Worm (Caenorhabditis elegans): Measurements from ENCODE around the gene acr-7.
A peak's percentile ranks its signal among the peaks of the same experiment; 100 is the strongest.

acr-7 gene

ce11 chrII:7870632-7871031 is 21.0 kb upstream of the acr-7 start:
- TF ChIP-seq dao-5 (tag; optimal IDR thresholded peaks at IDR 0.05) = no peak
- TF ChIP-seq him-1 (tag; optimal IDR thresholded peaks at IDR 0.05) = no peak
- TF ChIP-seq W03F9.2 (tag; optimal IDR thresholded peaks at IDR 0.05) = peak; percentile 3

- no peak for TF ChIP-seq him-1 (tag; optimal IDR thresholded peaks at IDR 0.05)
- TF ChIP-seq W03F9.2 (tag; optimal IDR thresholded peaks at IDR 0.05) = no peak
- TF ChIP-seq dao-5 (tag; optimal IDR thresholded peaks at IDR 0.05) = no peak
Observed at ce11 chrII:7870062-7870461, 20.5 kb upstream of the acr-7 start, which contains the start of gene ztf-17. ztf-17 (minus strand) TSS chrII:7870162.

- TF ChIP-seq him-1 (tag; optimal IDR thresholded peaks at IDR 0.05) (no peak), W03F9.2 (tag; optimal IDR thresholded peaks at IDR 0.05) (no peak), dao-5 (tag; optimal IDR thresholded peaks at IDR 0.05) (no peak)
Observed at ce11 chrII:7866081-7866480, 16.5 kb upstream of the acr-7 start.

ce11 chrII:7864892-7865291 is 15.3 kb upstream of the acr-7 start:
- TF ChIP-seq W03F9.2 (tag; optimal IDR thresholded peaks at IDR 0.05) (no peak), dao-5 (tag; optimal IDR thresholded peaks at IDR 0.05) (no peak), him-1 (tag; optimal IDR thresholded peaks at IDR 0.05) (no peak)

ce11 chrII:7864207-7864606 is 14.6 kb upstream of the acr-7 start, which contains the start of gene ostb-1:
ostb-1 (plus strand) TSS chrII:7864507.
- TF ChIP-seq W03F9.2 (tag; optimal IDR thresholded peaks at IDR 0.05) (no peak), him-1 (tag; optimal IDR thresholded peaks at IDR 0.05) (no peak), dao-5 (tag; optimal IDR thresholded peaks at IDR 0.05) (no peak)

ce11 chrII:7863480-7864125 is 14.0 kb upstream of the acr-7 start:
- no peak for TF ChIP-seq him-1 (tag; optimal IDR thresholded peaks at IDR 0.05)
- no peak for TF ChIP-seq dao-5 (tag; optimal IDR thresholded peaks at IDR 0.05)

ce11 chrII:7860221-7860928 is 10.8 kb upstream of the acr-7 start, which contains the start of gene lin-5:
lin-5 (plus strand) TSS chrII:7860574.
- no peak for TF ChIP-seq him-1 (tag; optimal IDR thresholded peaks at IDR 0.05)
- no peak for TF ChIP-seq dao-5 (tag; optimal IDR thresholded peaks at IDR 0.05)
- peak; percentile 68 for TF ChIP-seq W03F9.2 (tag; optimal IDR thresholded peaks at IDR 0.05)

ce11 chrII:7858101-7858500 is 8.5 kb upstream of the acr-7 start, which contains the start of gene sds-22:
sds-22 (plus strand) TSS chrII:7858401.
- TF ChIP-seq dao-5 (tag; optimal IDR thresholded peaks at IDR 0.05) (no peak), him-1 (tag; optimal IDR thresholded peaks at IDR 0.05) (no peak), W03F9.2 (tag; optimal IDR thresholded peaks at IDR 0.05) (no peak)

ce11 chrII:7857485-7858010 is 8.0 kb upstream of the acr-7 start, which contains the start of the genes cec-3 and T09A5.15:
cec-3 (minus strand) TSS chrII:7857600.
T09A5.15 (plus strand) TSS chrII:7857960.
- TF ChIP-seq W03F9.2 (tag; optimal IDR thresholded peaks at IDR 0.05) = peak; percentile 4
- TF ChIP-seq him-1 (tag; optimal IDR thresholded peaks at IDR 0.05) = no peak

- no peak for TF ChIP-seq him-1 (tag; optimal IDR thresholded peaks at IDR 0.05)
- no peak for TF ChIP-seq W03F9.2 (tag; optimal IDR thresholded peaks at IDR 0.05)
- no peak for TF ChIP-seq dao-5 (tag; optimal IDR thresholded peaks at IDR 0.05)
Observed at ce11 chrII:7855619-7856018, 6.0 kb upstream of the acr-7 start, which contains the start of gene mdmh-35. mdmh-35 (minus strand) TSS chrII:7855719.

- TF ChIP-seq W03F9.2 (tag; optimal IDR thresholded peaks at IDR 0.05) (no peak), him-1 (tag; optimal IDR thresholded peaks at IDR 0.05) (no peak), dao-5 (tag; optimal IDR thresholded peaks at IDR 0.05) (no peak)
Observed at ce11 chrII:7854942-7855341, 5.3 kb upstream of the acr-7 start, which contains the start of gene mdt-10. mdt-10 (minus strand) TSS chrII:7855042.

ce11 chrII:7853679-7854078 is 4.1 kb upstream of the acr-7 start, which contains the start of gene T09A5.5:
T09A5.5 (minus strand) TSS chrII:7853779.
- TF ChIP-seq dao-5 (tag; optimal IDR thresholded peaks at IDR 0.05) (no peak), W03F9.2 (tag; optimal IDR thresholded peaks at IDR 0.05) (no peak), him-1 (tag; optimal IDR thresholded peaks at IDR 0.05) (no peak)

- TF ChIP-seq him-1 (tag; optimal IDR thresholded peaks at IDR 0.05) (no peak), dao-5 (tag; optimal IDR thresholded peaks at IDR 0.05) (no peak), W03F9.2 (tag; optimal IDR thresholded peaks at IDR 0.05) (no peak)
Observed at ce11 chrII:7851480-7851879, 1.9 kb upstream of the acr-7 start.

- TF ChIP-seq him-1 (tag; optimal IDR thresholded peaks at IDR 0.05) = no peak
- no peak for TF ChIP-seq W03F9.2 (tag; optimal IDR thresholded peaks at IDR 0.05)
- no peak for TF ChIP-seq dao-5 (tag; optimal IDR thresholded peaks at IDR 0.05)
Observed at ce11 chrII:7850575-7850974, 978 bp upstream of the acr-7 start.

Measured in whole organism, L4/young adult.